Worm (Caenorhabditis elegans) whole organism, late embryonic: ENCODE results near the gene Y17D7C.2.

Source experiments
- K02D7.2 ChIP-seq: sonication (generic microtip); optimal IDR thresholded peaks from 2 replicates; lab custom pipeline; 2017; ENCODE audit warnings: mild to moderate bottlenecking, missing genetic modification characterization, missing compliant biosample characterization
- T23F11.4 ChIP-seq: fragments of 200-800 bp; sonication (Bioruptor generic); optimal IDR thresholded peaks from 2 replicates; lab custom pipeline; 2018; ENCODE audit warnings: mild to moderate bottlenecking, missing genetic modification characterization, missing compliant biosample characterization
- ama-1 ChIP-seq: fragments of 150-350 bp; optimal IDR thresholded peaks from 2 replicates; lab custom pipeline; 2014
- ceh-19 ChIP-seq: fragments of 200-800 bp; sonication (Bioruptor generic); optimal IDR thresholded peaks from 2 replicates; lab custom pipeline; 2018; ENCODE audit warnings: mild to moderate bottlenecking, missing genetic modification characterization, missing compliant biosample characterization
- ceh-2 ChIP-seq: sonication (generic microtip); optimal IDR thresholded peaks from 2 replicates; lab custom pipeline; 2016; ENCODE audit warnings: missing genotype, missing genetic modification characterization, missing compliant biosample characterization
- ceh-22 ChIP-seq: sonication (generic microtip); optimal IDR thresholded peaks from 2 replicates; lab custom pipeline; 2017; ENCODE audit warnings: missing biosample characterization, missing genetic modification characterization
- ceh-30 ChIP-seq: fragments of 150-350 bp; optimal IDR thresholded peaks from 2 replicates; lab custom pipeline; 2014; ENCODE audit warnings: missing biosample characterization, missing genetic modification characterization
- ceh-6 ChIP-seq: fragments of 200-800 bp; sonication (Bioruptor generic); optimal IDR thresholded peaks from 2 replicates; lab custom pipeline; 2018; ENCODE audit warnings: mild to moderate bottlenecking, missing genetic modification characterization, missing compliant biosample characterization
- ceh-9 ChIP-seq: sonication (generic microtip); optimal IDR thresholded peaks from 2 replicates; lab custom pipeline; 2016; ENCODE audit warnings: mild to moderate bottlenecking, missing genetic modification characterization, inconsistent platforms, missing compliant biosample characterization
- elt-2 ChIP-seq: sonication (generic microtip); optimal IDR thresholded peaks from 2 replicates; lab custom pipeline; 2016; ENCODE audit warnings: missing genetic modification reagents, missing genetic modification characterization, missing compliant biosample characterization
- ets-4 ChIP-seq: sonication (generic microtip); optimal IDR thresholded peaks from 2 replicates; lab custom pipeline; 2016; ENCODE audit warnings: missing genetic modification characterization, missing compliant biosample characterization
- eyg-1 ChIP-seq: sonication (generic microtip); optimal IDR thresholded peaks from 2 replicates; lab custom pipeline; 2016; ENCODE audit warnings: missing genotype, missing genetic modification characterization, missing compliant biosample characterization
- lin-11 ChIP-seq: fragments of 200-800 bp; sonication (Bioruptor generic); optimal IDR thresholded peaks from 2 replicates; lab custom pipeline; 2018; ENCODE audit warnings: mild to moderate bottlenecking, missing genetic modification characterization, missing compliant biosample characterization
- nhr-11 ChIP-seq: fragments of 150-350 bp; optimal IDR thresholded peaks from 2 replicates; lab custom pipeline; 2014; ENCODE audit warnings: missing biosample characterization, missing genetic modification characterization
- nhr-232 ChIP-seq: sonication (generic microtip); optimal IDR thresholded peaks from 2 replicates; lab custom pipeline; 2016; ENCODE audit warnings: missing genetic modification characterization, missing compliant biosample characterization
- npax-4 ChIP-seq: sonication (generic microtip); optimal IDR thresholded peaks from 2 replicates; lab custom pipeline; 2016; ENCODE audit warnings: missing genetic modification characterization, missing compliant biosample characterization
- odd-2 ChIP-seq: sonication (generic microtip); optimal IDR thresholded peaks from 2 replicates; lab custom pipeline; 2017; ENCODE audit warnings: antibody characterized with exemption, mild to moderate bottlenecking, missing genetic modification characterization, missing compliant biosample characterization
- pat-9 ChIP-seq: fragments of 200-800 bp; sonication (Bioruptor generic); optimal IDR thresholded peaks from 2 replicates; lab custom pipeline; 2018; ENCODE audit warnings: mild to moderate bottlenecking, missing genetic modification characterization, moderate library complexity, missing compliant biosample characterization
- pax-1 ChIP-seq: fragments of 150-350 bp; optimal IDR thresholded peaks from 2 replicates; lab custom pipeline; 2014; ENCODE audit warnings: missing biosample characterization, missing genetic modification characterization
- rnt-1 ChIP-seq: sonication (generic microtip); optimal IDR thresholded peaks from 2 replicates; lab custom pipeline; 2016; ENCODE audit warnings: missing genetic modification characterization, missing compliant biosample characterization
- sdc-2 ChIP-seq: sonication (generic microtip); optimal IDR thresholded peaks from 2 replicates; lab custom pipeline; 2016; ENCODE audit warnings: missing genotype, missing genetic modification characterization, missing compliant biosample characterization
- ttx-3 ChIP-seq: sonication (generic microtip); optimal IDR thresholded peaks from 2 replicates; lab custom pipeline; 2016; ENCODE audit warnings: missing genetic modification reagents, missing genetic modification characterization, missing compliant biosample characterization
- unc-3 ChIP-seq, 2 experiments: fragments of 200-800 bp in 1 of 2; sonication (Bioruptor generic) in 1 of 2; sonication (generic microtip) in 1 of 2; conservative IDR thresholded peaks in 1 of 2; optimal IDR thresholded peaks in 1 of 2; 2 replicates each; pipeline versions ENCODE4 v1.3.6 to Lab custom; 2016 to 2022; ENCODE audit warnings: missing compliant biosample characterization in 2 of 2, missing genetic modification characterization in 2 of 2, missing genetic modification reagents in 1 of 2
- unc-42 ChIP-seq: sonication (generic microtip); optimal IDR thresholded peaks from 2 replicates; lab custom pipeline; 2016; ENCODE audit warnings: missing genotype, missing genetic modification characterization, missing compliant biosample characterization
- unc-55 ChIP-seq: sonication (generic microtip); optimal IDR thresholded peaks from 2 replicates; lab custom pipeline; 2017; ENCODE audit warnings: missing biosample characterization, missing genetic modification reagents, missing genetic modification characterization
- zip-5 ChIP-seq: sonication (generic microtip); optimal IDR thresholded peaks from 2 replicates; lab custom pipeline; 2016; ENCODE audit warnings: missing genetic modification characterization, missing compliant biosample characterization
- ztf-16 ChIP-seq: sonication (generic microtip); optimal IDR thresholded peaks from 2 replicates; lab custom pipeline; 2017; ENCODE audit warnings: missing genetic modification characterization, missing compliant biosample characterization

Gene Y17D7C.2

ce11 chrV:18670017-18670416 lies 49.8 kb downstream of the Y17D7C.2 start, which contains the start of gene Y69H2.10:
Gene Y69H2.10 (plus strand): TSS chrV:18670317.
- TF ChIP-seq ceh-22 (tag; lab: Kevin White, UChicago) (no peak), elt-2 (no peak), ceh-9 (tag; lab: Kevin White, UChicago) (no peak), ets-4 (tag; lab: Kevin White, UChicago) (no peak), odd-2 (tag; lab: Kevin White, UChicago) (no peak), nhr-232 (no peak), unc-3 (GFP tag; conservative IDR thresholded peaks at IDR 0.05; lab: Robert Waterston, UW) (no peak), unc-3 (tag; optimal IDR thresholded peaks at IDR 0.05; lab: Kevin White, UChicago) (no peak), ztf-16 (tag; lab: Kevin White, UChicago) (no peak), ceh-6 (GFP tag; lab: Kevin White, UChicago) (no peak), unc-55 (no peak), ama-1 (no peak), lin-11 (tag; lab: Kevin White, UChicago) (no peak)

- TF ChIP-seq T23F11.4, result no peak
- TF ChIP-seq ttx-3 (tag; lab: Kevin White, UChicago), result no peak
- TF ChIP-seq eyg-1 (tag; lab: Kevin White, UChicago), result no peak
- no peak for TF ChIP-seq pat-9 (tag; lab: Kevin White, UChicago)
- no peak for TF ChIP-seq ceh-6 (GFP tag; lab: Kevin White, UChicago)
- TF ChIP-seq elt-2, result no peak
- TF ChIP-seq unc-3 (GFP tag; conservative IDR thresholded peaks at IDR 0.05; lab: Robert Waterston, UW), result no peak
- no peak for TF ChIP-seq unc-3 (tag; optimal IDR thresholded peaks at IDR 0.05; lab: Kevin White, UChicago)
- no peak for TF ChIP-seq K02D7.2 (tag; lab: Kevin White, UChicago)
- TF ChIP-seq zip-5 (tag; lab: Kevin White, UChicago), result no peak
- TF ChIP-seq sdc-2 (tag; lab: Kevin White, UChicago), result no peak
- no peak for TF ChIP-seq ceh-30
- no peak for TF ChIP-seq ceh-2 (tag; lab: Kevin White, UChicago)
- no peak for TF ChIP-seq ceh-19 (GFP tag; lab: Kevin White, UChicago)
- TF ChIP-seq nhr-11 (tag; lab: Kevin White, UChicago), result no peak
- TF ChIP-seq unc-42, result no peak
- TF ChIP-seq odd-2 (tag; lab: Kevin White, UChicago), result no peak
- TF ChIP-seq rnt-1 (tag; lab: Kevin White, UChicago), result no peak
- no peak for TF ChIP-seq npax-4 (tag; lab: Kevin White, UChicago)
- TF ChIP-seq pax-1, result no peak
Observed at ce11 chrV:18667179-18667578, 52.6 kb downstream of the Y17D7C.2 start.
